Comparison of ENCODE assay signal across 2 worm cellular contexts in the genomic region with DNA sequence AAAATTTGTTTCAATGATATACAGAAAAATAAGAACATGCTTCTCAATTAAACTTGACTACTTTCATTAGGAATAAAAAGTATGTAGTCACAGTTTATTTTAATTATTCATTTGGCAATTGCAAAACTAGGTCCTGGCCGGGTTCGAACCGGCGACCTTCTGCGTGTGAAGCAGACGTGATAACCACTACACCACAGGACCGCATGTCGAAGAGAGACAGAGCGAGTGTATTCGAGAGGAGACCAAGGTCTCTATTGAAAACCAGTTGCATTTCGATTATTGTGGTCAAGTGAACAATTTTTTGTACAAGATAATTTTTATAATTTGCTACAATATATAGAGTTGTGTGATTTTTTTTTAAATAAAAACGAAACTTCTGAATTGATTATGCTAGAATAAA.
TF ChIP-seq lines count a peak whose summit lies in the region.

No protein-coding gene starts in this region.

TF ChIP-seq in whole organism, L1 larva, 84 proteins besides CTCF, POLR2A, EP300 and RAD21 (continued from another document):
- TF ChIP-seq ceh-90 (tag; optimal IDR thresholded peaks at IDR 0.05; lab: Kevin White, UChicago), result no peak
- peak; percentile 53 for TF ChIP-seq skn-1 (tag; optimal IDR thresholded peaks at IDR 0.05; lab: Kevin White, UChicago)
- TF ChIP-seq ama-1 (optimal IDR thresholded peaks at IDR 0.05; lab: Kevin White, UChicago), result no peak
- no peak for TF ChIP-seq lin-39 (tag; optimal IDR thresholded peaks at IDR 0.05; lab: Kevin White, UChicago)

TF ChIP-seq in whole organism, young adult, 124 proteins besides CTCF, POLR2A, EP300 and RAD21 (continued from another document):
- TF ChIP-seq nfya-1 (tag; optimal IDR thresholded peaks at IDR 0.05; lab: Kevin White, UChicago; ENCODE audit: borderline replicate concordance, insufficient read depth) (no peak), nfya-2 (GFP tag; IDR thresholded peaks at IDR 0.05; lab: Robert Waterston, UW) (no peak), madf-10 (tag; optimal IDR thresholded peaks at IDR 0.05; lab: Kevin White, UChicago) (peak; percentile 78), atf-7 (tag; optimal IDR thresholded peaks at IDR 0.05; lab: Kevin White, UChicago) (peak; percentile 35), F37B4.10 (GFP tag; IDR thresholded peaks at IDR 0.05; lab: Robert Waterston, UW) (no peak), Y79H2A.3 (GFP tag; conservative IDR thresholded peaks at IDR 0.05; lab: Robert Waterston, UW) (no peak), attf-6 (GFP tag; IDR thresholded peaks at IDR 0.05; lab: Robert Waterston, UW) (peak; percentile 62; the same call in 1 of the 2 replicates), nhr-80 (tag; optimal IDR thresholded peaks at IDR 0.05; lab: Kevin White, UChicago) (no peak), dpl-1 (GFP tag; optimal IDR thresholded peaks at IDR 0.05; lab: Kevin White, UChicago) (no peak), aptf-2 (GFP tag; conservative IDR thresholded peaks at IDR 0.05; lab: Robert Waterston, UW) (no peak), hrde-1 (tag; optimal IDR thresholded peaks at IDR 0.05; lab: Kevin White, UChicago; ENCODE audit: borderline replicate concordance) (no peak), rcor-1 (GFP tag; IDR thresholded peaks at IDR 0.05; lab: Robert Waterston, UW) (peak; percentile 72), Y53F4B.3 (GFP tag; IDR thresholded peaks at IDR 0.05; lab: Robert Waterston, UW) (peak; percentile 54; the same call in 1 of the 2 replicates), attf-3 (GFP tag; conservative IDR thresholded peaks at IDR 0.05; lab: Robert Waterston, UW) (peak; percentile 51; the same call in 1 of the 2 replicates), dpff-1 (tag; optimal IDR thresholded peaks at IDR 0.05; lab: Kevin White, UChicago) (no peak), ceh-40 (GFP tag; IDR thresholded peaks at IDR 0.05; lab: Robert Waterston, UW) (no peak), snpc-4 (GFP tag; optimal IDR thresholded peaks at IDR 0.05; lab: Kevin White, UChicago) (peak; percentile 73), snpc-4 (tag; optimal IDR thresholded peaks at IDR 0.05; lab: Kevin White, UChicago) (peak in 3 of 4 experiments; percentile 67 to 83 (median 72))
